Worm (Caenorhabditis elegans) whole organism, young adult: Measurements from ENCODE around the gene C06A1.3.

Source experiments
- akir-1 ChIP-seq: fragments of 200-800 bp; sonication (Bioruptor generic); optimal IDR thresholded peaks from 2 replicates; lab custom pipeline; 2018; ENCODE audit warnings: mild to moderate bottlenecking, missing genetic modification characterization, moderate library complexity, missing compliant biosample characterization
- ama-1 ChIP-seq, 3 experiments: fragments of 150-350 bp in 1 of 3; sonication (generic microtip) in 2 of 3; optimal IDR thresholded peaks; 2 replicates each; lab custom pipeline; 2014 to 2018; ENCODE audit warnings: missing biosample characterization in 2 of 3, missing genetic modification characterization in 2 of 3, missing genetic modification reagents in 2 of 3
- egl-44 ChIP-seq: fragments of 200-800 bp; sonication (Bioruptor generic); IDR thresholded peaks from 2 replicates; pipeline ENCODE4 v1.3.6; 2022; ENCODE audit warnings: missing genetic modification reagents, missing genetic modification characterization, missing compliant biosample characterization

- TF ChIP-seq ama-1 (optimal IDR thresholded peaks at IDR 0.05; lab: Kevin White, UChicago), result peak; percentile 74
- TF ChIP-seq ama-1 (GFP tag; optimal IDR thresholded peaks at IDR 0.05; lab: Kevin White, UChicago), result no peak
- TF ChIP-seq akir-1 (GFP tag; lab: Kevin White, UChicago), result no peak
- peak; percentile 66; the same call in 1 of the 2 replicates for TF ChIP-seq egl-44 (GFP tag; lab: Robert Waterston, UW)
Observed at ce11 chrII:10545924-10546783, 25.9 kb upstream of the C06A1.3 start.
